Worm (Caenorhabditis elegans) whole organism, young adult: ENCODE data around the gene cah-3.

ENCODE experiments used
- B0261.1 ChIP-seq: sonication (generic microtip); optimal IDR thresholded peaks from 2 replicates; lab custom pipeline; 2016; ENCODE audit warnings: mild to moderate bottlenecking, missing genetic modification characterization, moderate library complexity, missing compliant biosample characterization
- D2030.7 ChIP-seq: fragments of 200-800 bp; sonication (Bioruptor generic); IDR thresholded peaks from 2 replicates; pipeline ENCODE4 v1.3.6; 2022; ENCODE audit warnings: missing genetic modification reagents, missing genetic modification characterization, missing compliant biosample characterization
- F23B12.7 ChIP-seq: sonication (generic microtip); optimal IDR thresholded peaks from 2 replicates; lab custom pipeline; 2017; ENCODE audit warnings: missing genetic modification characterization, mild to moderate bottlenecking, missing compliant biosample characterization, antibody characterized with exemption, moderate library complexity; ENCODE audit not compliant: insufficient read depth
- F37B4.10 ChIP-seq: fragments of 200-800 bp; sonication (Bioruptor generic); IDR thresholded peaks from 2 replicates; pipeline ENCODE4 v1.3.6; 2022; ENCODE audit warnings: missing genetic modification characterization, missing compliant biosample characterization
- F57C9.4 ChIP-seq: sonication (generic microtip); optimal IDR thresholded peaks from 2 replicates; lab custom pipeline; 2017; ENCODE audit warnings: mild to moderate bottlenecking, missing genetic modification characterization, missing compliant biosample characterization
- K12H6.12 ChIP-seq: fragments of 200-800 bp; sonication (Bioruptor generic); optimal IDR thresholded peaks from 2 replicates; lab custom pipeline; 2018; ENCODE audit warnings: mild to moderate bottlenecking, missing genetic modification characterization, missing compliant biosample characterization
- T07F8.4 ChIP-seq: sonication (generic microtip); optimal IDR thresholded peaks from 2 replicates; lab custom pipeline; 2016; ENCODE audit warnings: mild to moderate bottlenecking, missing genetic modification characterization, moderate library complexity, missing compliant biosample characterization
- Y53G8AR.9 ChIP-seq: fragments of 200-800 bp; sonication (Bioruptor generic); conservative IDR thresholded peaks from 2 replicates; pipeline ENCODE4 v1.3.6; 2022; ENCODE audit warnings: missing genetic modification reagents, missing genetic modification characterization, missing compliant biosample characterization
- akir-1 ChIP-seq: fragments of 200-800 bp; sonication (Bioruptor generic); optimal IDR thresholded peaks from 2 replicates; lab custom pipeline; 2018; ENCODE audit warnings: mild to moderate bottlenecking, missing genetic modification characterization, moderate library complexity, missing compliant biosample characterization
- ama-1 ChIP-seq, 3 experiments: fragments of 150-350 bp in 1 of 3; sonication (generic microtip) in 2 of 3; optimal IDR thresholded peaks; 2 replicates each; lab custom pipeline; 2014 to 2018; ENCODE audit warnings: missing biosample characterization in 2 of 3, missing genetic modification characterization in 2 of 3, missing genetic modification reagents in 2 of 3
- athp-1 ChIP-seq: sonication (generic microtip); optimal IDR thresholded peaks from 2 replicates; lab custom pipeline; 2017; ENCODE audit warnings: mild to moderate bottlenecking, missing genetic modification characterization, missing compliant biosample characterization
- attf-5 ChIP-seq: fragments of 200-800 bp; sonication (Bioruptor generic); optimal IDR thresholded peaks from 2 replicates; lab custom pipeline; 2018; ENCODE audit warnings: mild to moderate bottlenecking, missing genetic modification characterization, missing compliant biosample characterization
- ccch-3 ChIP-seq: fragments of 200-800 bp; sonication (Bioruptor generic); optimal IDR thresholded peaks from 2 replicates; lab custom pipeline; 2018; ENCODE audit warnings: mild to moderate bottlenecking, missing genetic modification characterization, missing compliant biosample characterization
- ceh-27 ChIP-seq: fragments of 200-800 bp; sonication (Bioruptor generic); optimal IDR thresholded peaks from 2 replicates; lab custom pipeline; 2018; ENCODE audit warnings: mild to moderate bottlenecking, missing genetic modification characterization, moderate library complexity, missing compliant biosample characterization
- chd-7 ChIP-seq: sonication (generic microtip); optimal IDR thresholded peaks from 2 replicates; lab custom pipeline; 2016; ENCODE audit warnings: mild to moderate bottlenecking, missing genetic modification characterization, moderate library complexity, missing compliant biosample characterization
- die-1 ChIP-seq: sonication (generic microtip); optimal IDR thresholded peaks from 2 replicates; lab custom pipeline; 2016; ENCODE audit warnings: missing genotype, mild to moderate bottlenecking, missing genetic modification characterization, missing compliant biosample characterization
- egrh-3 ChIP-seq: fragments of 200-800 bp; sonication (Bioruptor generic); IDR thresholded peaks from 2 replicates; pipeline ENCODE4 v1.3.6; 2022; ENCODE audit warnings: missing genetic modification reagents, missing genetic modification characterization, missing compliant biosample characterization
- hmg-1.2 ChIP-seq: fragments of 200-800 bp; sonication (Bioruptor generic); IDR thresholded peaks from 2 replicates; pipeline ENCODE4 v1.3.6; 2022; ENCODE audit warnings: missing genetic modification reagents, missing genetic modification characterization, missing compliant biosample characterization
- hrde-1 ChIP-seq: sonication (generic microtip); optimal IDR thresholded peaks from 2 replicates; lab custom pipeline; 2016; ENCODE audit warnings: missing genetic modification characterization, mild to moderate bottlenecking, missing compliant biosample characterization, moderate library complexity, missing genotype, missing genetic modification reagents, borderline replicate concordance
- lin-26 ChIP-seq: fragments of 200-800 bp; sonication (Bioruptor generic); IDR thresholded peaks from 2 replicates; pipeline ENCODE4 v1.3.6; 2022; ENCODE audit warnings: missing genetic modification reagents, missing genetic modification characterization, missing compliant biosample characterization
- lin-35 ChIP-seq, 3 experiments: fragments of 150-350 bp in 2 of 3; sonication (generic microtip) in 1 of 3; optimal IDR thresholded peaks; 2 replicates each; lab custom pipeline; 2014 to 2018; ENCODE audit warnings: missing biosample characterization in 3 of 3, missing genetic modification characterization in 3 of 3, missing genetic modification reagents in 3 of 3
- lin-40 ChIP-seq: sonication (generic microtip); optimal IDR thresholded peaks from 2 replicates; lab custom pipeline; 2016; ENCODE audit warnings: missing genetic modification characterization, mild to moderate bottlenecking, missing compliant biosample characterization, missing genotype, missing genetic modification reagents
- lin-54 ChIP-seq: fragments of 200-800 bp; sonication (Bioruptor generic); optimal IDR thresholded peaks from 2 replicates; lab custom pipeline; 2018; ENCODE audit warnings: mild to moderate bottlenecking, missing genetic modification characterization, missing compliant biosample characterization
- lir-1 ChIP-seq: fragments of 200-800 bp; sonication (Bioruptor generic); conservative IDR thresholded peaks from 2 replicates; pipeline ENCODE4 v1.3.6; 2022; ENCODE audit warnings: missing genetic modification reagents, missing genetic modification characterization, missing compliant biosample characterization
- lsy-27 ChIP-seq: sonication (generic microtip); optimal IDR thresholded peaks from 2 replicates; lab custom pipeline; 2017; ENCODE audit warnings: missing genetic modification characterization, mild to moderate bottlenecking, missing compliant biosample characterization, antibody characterized with exemption, missing genotype, borderline replicate concordance; ENCODE audit not compliant: insufficient read depth
- mes-4 ChIP-seq: sonication (generic microtip); optimal IDR thresholded peaks from 2 replicates; lab custom pipeline; 2016; ENCODE audit warnings: missing genotype, missing genetic modification characterization, missing compliant biosample characterization
- nfya-1 ChIP-seq: sonication (generic microtip); optimal IDR thresholded peaks from 2 replicates; lab custom pipeline; 2017; ENCODE audit warnings: antibody characterized with exemption, missing compliant biosample characterization, missing genetic modification characterization, borderline replicate concordance; ENCODE audit not compliant: insufficient read depth
- nfyb-1 ChIP-seq: fragments of 200-800 bp; sonication (Bioruptor generic); IDR thresholded peaks from 2 replicates; pipeline ENCODE4 v1.3.6; 2022; ENCODE audit warnings: missing genetic modification reagents, missing genetic modification characterization, missing compliant biosample characterization
- nhr-80 ChIP-seq: sonication (generic microtip); optimal IDR thresholded peaks from 2 replicates; lab custom pipeline; 2016; ENCODE audit warnings: missing genetic modification characterization, missing compliant biosample characterization
- nhr-90 ChIP-seq: sonication (generic microtip); optimal IDR thresholded peaks from 2 replicates; lab custom pipeline; 2016; ENCODE audit warnings: missing genotype, mild to moderate bottlenecking, missing genetic modification characterization, missing compliant biosample characterization
- pha-4 ChIP-seq: fragments of 150-350 bp; sonication (generic microtip); optimal IDR thresholded peaks from 2 replicates; lab custom pipeline; 2014; ENCODE audit warnings: missing biosample characterization, missing genetic modification reagents, missing genetic modification characterization
- rec-8 ChIP-seq, 2 experiments: sonication (generic microtip); optimal IDR thresholded peaks; 2 replicates each; lab custom pipeline; 2016; ENCODE audit warnings: mild to moderate bottlenecking in 2 of 2, missing genetic modification characterization in 2 of 2, missing genetic modification reagents in 2 of 2, missing genotype in 2 of 2, missing biosample characterization in 1 of 2, missing compliant biosample characterization in 1 of 2, moderate library complexity in 1 of 2
- rpc-1 ChIP-seq, 2 experiments: fragments of 150-350 bp in 1 of 2; sonication (generic microtip) in 1 of 2; optimal IDR thresholded peaks; 2 replicates each; lab custom pipeline; 2014 to 2018; ENCODE audit warnings: missing biosample characterization in 1 of 2, missing genetic modification characterization in 1 of 2, missing genetic modification reagents in 1 of 2, missing genotype in 1 of 2
- sea-2 ChIP-seq: fragments of 200-800 bp; sonication (Bioruptor generic); IDR thresholded peaks from 2 replicates; pipeline ENCODE4 v1.3.6; 2022; ENCODE audit warnings: missing genetic modification characterization, missing compliant biosample characterization
- snpc-1.1 ChIP-seq: sonication (generic microtip); optimal IDR thresholded peaks from 2 replicates; lab custom pipeline; 2017; ENCODE audit warnings: missing genetic modification characterization, mild to moderate bottlenecking, missing compliant biosample characterization, antibody characterized with exemption, moderate library complexity, missing genotype, missing genetic modification reagents; ENCODE audit not compliant: insufficient read depth
- snpc-1.3 ChIP-seq: sonication (generic microtip); optimal IDR thresholded peaks from 2 replicates; lab custom pipeline; 2017; ENCODE audit warnings: missing genetic modification characterization, mild to moderate bottlenecking, missing compliant biosample characterization, antibody characterized with exemption, moderate library complexity, missing genotype, missing genetic modification reagents; ENCODE audit not compliant: insufficient read depth
- snpc-3.4 ChIP-seq: sonication (generic microtip); optimal IDR thresholded peaks from 2 replicates; lab custom pipeline; 2017; ENCODE audit warnings: missing genetic modification characterization, mild to moderate bottlenecking, missing compliant biosample characterization, antibody characterized with exemption, moderate library complexity, missing genotype, missing genetic modification reagents
- snpc-4 ChIP-seq, 5 experiments: fragments of 150-350 bp in 1 of 5; sonication (generic microtip) in 4 of 5; optimal IDR thresholded peaks; 2 replicates each; lab custom pipeline; 2014 to 2018; ENCODE audit warnings: missing genetic modification characterization in 5 of 5, missing biosample characterization in 3 of 5, antibody characterized with exemption in 2 of 5, mild to moderate bottlenecking in 2 of 5, missing compliant biosample characterization in 2 of 5, missing genotype in 2 of 5, moderate library complexity in 2 of 5, missing genetic modification reagents in 1 of 5
- sptf-2 ChIP-seq: fragments of 200-800 bp; sonication (Bioruptor generic); optimal IDR thresholded peaks from 2 replicates; lab custom pipeline; 2018; ENCODE audit warnings: mild to moderate bottlenecking, missing genetic modification characterization, missing compliant biosample characterization
- tbp1 ChIP-seq: fragments of 200-800 bp; sonication (Bioruptor generic); optimal IDR thresholded peaks from 2 replicates; lab custom pipeline; 2018; ENCODE audit warnings: mild to moderate bottlenecking, missing genetic modification characterization, missing compliant biosample characterization
- tbx-9 ChIP-seq: sonication (generic microtip); optimal IDR thresholded peaks from 2 replicates; lab custom pipeline; 2016; ENCODE audit warnings: borderline replicate concordance, missing genetic modification characterization, inconsistent platforms, missing compliant biosample characterization
- ztf-18 ChIP-seq: sonication (generic microtip); optimal IDR thresholded peaks from 2 replicates; lab custom pipeline; 2016; ENCODE audit warnings: missing genotype, mild to moderate bottlenecking, missing genetic modification characterization, missing compliant biosample characterization

Gene cah-3

ce11 chrX:16487068-16487658, at the start of gene cah-3:
cah-3 (plus strand) TSS chrX:16487481.
- no peak for TF ChIP-seq lir-1
- TF ChIP-seq nhr-80 (tag; lab: Kevin White, UChicago) = peak; percentile 88
- TF ChIP-seq, all 124 proteins: peak for 1

ce11 chrX:16440949-16441348, 46.3 kb upstream of the cah-3 start:
- TF ChIP-seq mes-4 (tag; lab: Kevin White, UChicago) (no peak), snpc-1.3 (tag; lab: Kevin White, UChicago) (peak; percentile 50), sea-2 (GFP tag; lab: Robert Waterston, UW) (no peak), tbx-9 (no peak), rec-8 (tag; optimal IDR thresholded peaks at IDR 0.05; lab: Kevin White, UChicago) (no peak), tbp1 (peak; percentile 81), B0261.1 (tag; lab: Kevin White, UChicago) (peak; percentile 62), pha-4 (no peak), snpc-1.1 (tag; lab: Kevin White, UChicago) (no peak), lin-35 (GFP tag; optimal IDR thresholded peaks at IDR 0.05; lab: Kevin White, UChicago) (no peak), snpc-4 (GFP tag; optimal IDR thresholded peaks at IDR 0.05; lab: Kevin White, UChicago) (no peak), snpc-4 (tag; optimal IDR thresholded peaks at IDR 0.05; lab: Kevin White, UChicago) (peak in 1 of 4 experiments; percentile 45), F37B4.10 (GFP tag; lab: Robert Waterston, UW) (no peak), die-1 (tag; lab: Kevin White, UChicago) (peak; percentile 40), nfyb-1 (GFP tag; lab: Robert Waterston, UW) (no peak), lin-40 (no peak), nfya-1 (no peak), sptf-2 (GFP tag; lab: Kevin White, UChicago) (no peak), lin-54 (GFP tag; lab: Kevin White, UChicago) (no peak), K12H6.12 (no peak), lin-26 (GFP tag; lab: Robert Waterston, UW) (peak; percentile 62; the same call in 1 of the 2 replicates), akir-1 (GFP tag; lab: Kevin White, UChicago) (no peak), F57C9.4 (tag; lab: Kevin White, UChicago) (no peak), chd-7 (tag; lab: Kevin White, UChicago) (no peak), egrh-3 (GFP tag; lab: Robert Waterston, UW) (no peak), lsy-27 (tag; lab: Kevin White, UChicago) (no peak), D2030.7 (GFP tag; lab: Robert Waterston, UW) (peak; percentile 38; the same call in 1 of the 2 replicates), ama-1 (optimal IDR thresholded peaks at IDR 0.05; lab: Kevin White, UChicago) (no peak), ama-1 (GFP tag; optimal IDR thresholded peaks at IDR 0.05; lab: Kevin White, UChicago) (peak in 1 of 2 experiments; percentile 11), hrde-1 (tag; lab: Kevin White, UChicago) (no peak), Y53G8AR.9 (GFP tag; lab: Robert Waterston, UW) (0 out of 2 replicates have a peak, but pooled peaks have one; percentile 46), snpc-3.4 (tag; lab: Kevin White, UChicago) (peak; percentile 23), ceh-27 (no peak), ztf-18 (tag; lab: Kevin White, UChicago) (peak; percentile 9), hmg-1.2 (GFP tag; lab: Robert Waterston, UW) (peak; percentile 12; the same call in 1 of the 2 replicates), ccch-3 (GFP tag; lab: Kevin White, UChicago) (no peak), T07F8.4 (tag; lab: Kevin White, UChicago) (no peak), athp-1 (tag; lab: Kevin White, UChicago) (no peak), attf-5 (GFP tag; lab: Kevin White, UChicago) (no peak), rpc-1 (optimal IDR thresholded peaks at IDR 0.05; lab: Kevin White, UChicago) (peak; percentile 65), rpc-1 (tag; optimal IDR thresholded peaks at IDR 0.05; lab: Kevin White, UChicago) (peak; percentile 86), nhr-90 (tag; lab: Kevin White, UChicago) (peak; percentile 21), F23B12.7 (no peak)
